Fruit fly (Drosophila melanogaster): ENCODE measurements around the gene CG2100.

The CG2100 gene

dm6 chr3R:5736305-5736869, at the start of gene CG2100, which contains the start of gene CG1236:
CG2100 (minus strand) TSS chr3R:5736355.
CG1236 (plus strand) TSS chr3R:5736748.
- TF ChIP-seq CG12768 (GFP tag; optimal IDR thresholded peaks at IDR 0.05) (peak; percentile 69), CG14711 (tag; optimal IDR thresholded peaks at IDR 0.05) (peak; percentile 76), Mnt (GFP tag; optimal IDR thresholded peaks at IDR 0.05) (peak; percentile 4), tj (GFP tag; optimal IDR thresholded peaks at IDR 0.05) (peak; percentile 61), pad (GFP tag; optimal IDR thresholded peaks at IDR 0.05) (peak; percentile 67), cnc (optimal IDR thresholded peaks at IDR 0.05) (no peak), kay (GFP tag; ENCODE audit: borderline replicate concordance) (no peak), CG5204 (GFP tag; optimal IDR thresholded peaks at IDR 0.05) (no peak), CG11617 (GFP tag; optimal IDR thresholded peaks at IDR 0.05) (peak; percentile 91), Hr96 (GFP tag; optimal IDR thresholded peaks at IDR 0.05) (no peak), CG7045 (GFP tag; optimal IDR thresholded peaks at IDR 0.05) (peak; percentile 81), CG1620 (GFP tag; optimal IDR thresholded peaks at IDR 0.05) (peak; percentile 22), CG7101 (tag; optimal IDR thresholded peaks at IDR 0.05) (peak; percentile 80), bab1 (GFP tag; optimal IDR thresholded peaks at IDR 0.05) (peak; percentile 73), cic (GFP tag; optimal IDR thresholded peaks at IDR 0.05) (peak; percentile 18), CG33017 (tag; optimal IDR thresholded peaks at IDR 0.05) (peak; percentile 80), Clk (GFP tag; optimal IDR thresholded peaks at IDR 0.05) (no peak), ovo (GFP tag; optimal IDR thresholded peaks at IDR 0.05) (peak; percentile 52), Crg-1 (GFP tag; optimal IDR thresholded peaks at IDR 0.05) (peak; percentile 33)

dm6 chr3R:5781462-5781861, 45.3 kb upstream of the CG2100 start, which contains the start of gene kat-60L1:
kat-60L1 (plus strand) TSS chr3R:5781762.
- no peak for TF ChIP-seq CG7045 (GFP tag; optimal IDR thresholded peaks at IDR 0.05)
- TF ChIP-seq tj (GFP tag; optimal IDR thresholded peaks at IDR 0.05): no peak
- no peak for TF ChIP-seq kay (GFP tag; ENCODE audit: borderline replicate concordance)
- no peak for TF ChIP-seq bab1 (GFP tag; optimal IDR thresholded peaks at IDR 0.05)
- TF ChIP-seq cnc (optimal IDR thresholded peaks at IDR 0.05): no peak
- no peak for TF ChIP-seq cic (GFP tag; optimal IDR thresholded peaks at IDR 0.05)
- TF ChIP-seq ovo (GFP tag; optimal IDR thresholded peaks at IDR 0.05): no peak
- no peak for TF ChIP-seq Hr96 (GFP tag; optimal IDR thresholded peaks at IDR 0.05)
- TF ChIP-seq CG14711 (tag; optimal IDR thresholded peaks at IDR 0.05): no peak
- TF ChIP-seq CG11617 (GFP tag; optimal IDR thresholded peaks at IDR 0.05): no peak
- TF ChIP-seq CG33017 (tag; optimal IDR thresholded peaks at IDR 0.05): no peak
- TF ChIP-seq Clk (GFP tag; optimal IDR thresholded peaks at IDR 0.05): no peak
- TF ChIP-seq Mnt (GFP tag; optimal IDR thresholded peaks at IDR 0.05): no peak

dm6 chr3R:5780976-5781375, 44.8 kb upstream of the CG2100 start, which contains the start of gene CG2082:
CG2082 (minus strand) TSS chr3R:5781076.
- TF ChIP-seq bab1 (GFP tag; optimal IDR thresholded peaks at IDR 0.05): no peak
- no peak for TF ChIP-seq Mnt (GFP tag; optimal IDR thresholded peaks at IDR 0.05)

- peak; percentile 44 for TF ChIP-seq CG7101 (tag; optimal IDR thresholded peaks at IDR 0.05)
- peak; percentile 29 for TF ChIP-seq Crg-1 (GFP tag; optimal IDR thresholded peaks at IDR 0.05)
- no peak for TF ChIP-seq CG14711 (tag; optimal IDR thresholded peaks at IDR 0.05)
- TF ChIP-seq CG11617 (GFP tag; optimal IDR thresholded peaks at IDR 0.05): peak; percentile 45
- TF ChIP-seq Hr96 (GFP tag; optimal IDR thresholded peaks at IDR 0.05): peak; percentile 72
- peak; percentile 49 for TF ChIP-seq CG7045 (GFP tag; optimal IDR thresholded peaks at IDR 0.05)
- no peak for TF ChIP-seq CG33017 (tag; optimal IDR thresholded peaks at IDR 0.05)
- TF ChIP-seq cic (GFP tag; optimal IDR thresholded peaks at IDR 0.05): no peak
- TF ChIP-seq bab1 (GFP tag; optimal IDR thresholded peaks at IDR 0.05): peak; percentile 59
- peak; percentile 99 for TF ChIP-seq pad (GFP tag; optimal IDR thresholded peaks at IDR 0.05)
- TF ChIP-seq kay (GFP tag; ENCODE audit: borderline replicate concordance): no peak
- TF ChIP-seq cnc (optimal IDR thresholded peaks at IDR 0.05): no peak
- no peak for TF ChIP-seq CG12768 (GFP tag; optimal IDR thresholded peaks at IDR 0.05)
- TF ChIP-seq Mnt (GFP tag; optimal IDR thresholded peaks at IDR 0.05): peak; percentile 54
- TF ChIP-seq toe (GFP tag; optimal IDR thresholded peaks at IDR 0.05): peak; percentile 83
- peak; percentile 96 for TF ChIP-seq ovo (GFP tag; optimal IDR thresholded peaks at IDR 0.05)
- no peak for TF ChIP-seq CG5204 (GFP tag; optimal IDR thresholded peaks at IDR 0.05)
- TF ChIP-seq tj (GFP tag; optimal IDR thresholded peaks at IDR 0.05): peak; percentile 28
- TF ChIP-seq CG1620 (GFP tag; optimal IDR thresholded peaks at IDR 0.05): peak; percentile 55
- no peak for TF ChIP-seq Clk (GFP tag; optimal IDR thresholded peaks at IDR 0.05)
These were observed 42.8 kb upstream of the CG2100 start, which contains the start of gene jagn for dm6 chr3R:5778731-5779593. jagn (plus strand) TSS chr3R:5779315.

- peak; percentile 25 for TF ChIP-seq CG12768 (GFP tag; optimal IDR thresholded peaks at IDR 0.05)
- peak; percentile 28 for TF ChIP-seq CG5204 (GFP tag; optimal IDR thresholded peaks at IDR 0.05)
- TF ChIP-seq toe (GFP tag; optimal IDR thresholded peaks at IDR 0.05): no peak
- no peak for TF ChIP-seq Clk (GFP tag; optimal IDR thresholded peaks at IDR 0.05)
- TF ChIP-seq CG14711 (tag; optimal IDR thresholded peaks at IDR 0.05): no peak
- no peak for TF ChIP-seq cnc (optimal IDR thresholded peaks at IDR 0.05)
- no peak for TF ChIP-seq CG7101 (tag; optimal IDR thresholded peaks at IDR 0.05)
- TF ChIP-seq tj (GFP tag; optimal IDR thresholded peaks at IDR 0.05): no peak
- TF ChIP-seq CG33017 (tag; optimal IDR thresholded peaks at IDR 0.05): no peak
These were observed 36.3 kb upstream of the CG2100 start for dm6 chr3R:5772433-5772832.
